Fruit fly (Drosophila melanogaster) whole organism: ENCODE data around the gene CG33108.

Source experiments
- CG8478 ChIP-seq: fragments of >200 bp; optimal IDR thresholded peaks from 2 replicates; lab custom pipeline; 2018; ENCODE audit warnings: inconsistent platforms
- Dll ChIP-seq: fragments of >200 bp; optimal IDR thresholded peaks from 2 replicates; lab custom pipeline; 2017
- EcR ChIP-seq, 2 experiments: fragments of >200 bp; optimal IDR thresholded peaks; 2 replicates each; lab custom pipeline; 2017; ENCODE audit warnings: missing biosample characterization in 2 of 2, missing genetic modification characterization in 2 of 2, missing genetic modification reagents in 2 of 2
- pan ChIP-seq: fragments of >200 bp; optimal IDR thresholded peaks from 2 replicates; lab custom pipeline; 2017
- psq ChIP-seq: fragments of >200 bp; optimal IDR thresholded peaks from 2 replicates; lab custom pipeline; 2017
- usp ChIP-seq: fragments of >200 bp; optimal IDR thresholded peaks from 2 replicates; lab custom pipeline; 2017; ENCODE audit warnings: missing biosample characterization, missing genetic modification characterization, mixed read lengths

Gene CG33108

DNA sequence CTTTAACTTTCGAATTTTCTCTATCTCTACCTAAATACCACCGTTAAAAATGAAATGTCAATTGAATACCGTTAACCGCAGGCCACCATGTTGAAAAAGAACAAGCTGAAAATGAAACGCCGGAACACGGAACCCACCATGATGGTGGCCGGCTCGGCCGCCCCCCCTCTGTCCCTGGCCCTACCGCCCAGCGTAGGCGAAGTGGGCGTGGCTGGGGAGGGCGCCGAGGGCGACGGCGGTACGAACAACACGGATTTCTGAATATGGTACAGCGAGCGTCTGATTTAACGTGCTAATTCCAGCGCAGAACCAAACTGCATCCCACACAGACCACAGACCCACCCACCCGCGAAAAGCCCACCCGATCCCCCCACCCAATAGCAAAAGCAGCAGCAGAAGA, 13.8 kb upstream of the CG33108 start:
- TF ChIP-seq CG8478 (no peak), EcR (GFP tag; optimal IDR thresholded peaks at IDR 0.05; lab: Kevin White, UChicago) (no peak), Dll (lab: Kevin White, UChicago) (no peak), usp (GFP tag; lab: Kevin White, UChicago) (no peak), psq (lab: Kevin White, UChicago) (no peak), pan (lab: Kevin White, UChicago) (no peak)

DNA sequence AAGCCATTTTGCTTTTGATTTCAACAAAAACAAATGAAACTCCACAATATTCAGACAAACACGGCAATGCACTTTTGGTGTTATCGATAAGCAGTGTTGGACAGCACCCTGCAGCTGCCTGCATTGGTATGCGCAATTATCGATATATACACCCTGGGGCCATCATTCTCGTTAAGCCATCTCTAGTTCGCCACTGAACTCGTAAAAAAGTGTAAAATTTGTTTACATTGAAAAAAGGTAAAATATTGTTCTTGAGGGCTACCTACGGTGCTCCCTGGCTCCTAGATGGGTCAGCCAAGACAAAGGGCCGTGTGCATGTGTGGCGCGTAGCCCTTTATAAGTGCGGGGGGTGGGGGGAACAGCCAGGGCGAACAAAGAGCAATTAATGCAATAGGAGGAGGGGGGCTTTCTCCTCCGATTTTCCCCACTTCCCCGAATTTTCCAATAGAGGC, 9.0 kb upstream of the CG33108 start, which contains the start of the genes CG13603 and CG5902:
CG13603 (minus strand) TSS at position 91 of the 452 bp plus-strand sequence.
CG5902 (plus strand) TSS at position 164 of the 452 bp plus-strand sequence.
- TF ChIP-seq usp (GFP tag; lab: Kevin White, UChicago) = no peak
- TF ChIP-seq Dll (lab: Kevin White, UChicago) = no peak
- TF ChIP-seq psq (lab: Kevin White, UChicago) = no peak
- TF ChIP-seq EcR (GFP tag; optimal IDR thresholded peaks at IDR 0.05; lab: Kevin White, UChicago) = no peak
- no peak for TF ChIP-seq CG8478
- TF ChIP-seq pan (lab: Kevin White, UChicago) = no peak

DNA sequence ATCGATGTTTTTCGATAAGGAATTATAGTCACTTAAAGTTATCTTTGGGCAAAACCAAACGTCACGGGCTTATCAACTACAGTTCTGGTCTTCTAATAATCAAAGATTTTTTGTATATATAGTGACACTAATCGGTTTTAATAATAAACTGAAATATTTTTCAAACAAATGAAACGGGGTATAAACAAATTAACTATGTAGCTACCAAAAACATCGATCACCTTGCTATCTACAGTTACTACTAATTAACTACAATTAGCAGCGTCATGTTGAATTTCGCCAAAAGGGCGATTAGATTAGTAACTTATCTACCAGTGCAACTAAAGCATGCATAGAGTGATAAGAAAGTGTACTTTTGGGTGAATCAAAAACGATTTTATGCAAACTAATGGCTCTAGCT, 4.1 kb upstream of the CG33108 start:
- TF ChIP-seq CG8478 (no peak), Dll (lab: Kevin White, UChicago) (no peak), EcR (GFP tag; optimal IDR thresholded peaks at IDR 0.05; lab: Kevin White, UChicago) (no peak), psq (lab: Kevin White, UChicago) (no peak), usp (GFP tag; lab: Kevin White, UChicago) (no peak), pan (lab: Kevin White, UChicago) (no peak)

DNA sequence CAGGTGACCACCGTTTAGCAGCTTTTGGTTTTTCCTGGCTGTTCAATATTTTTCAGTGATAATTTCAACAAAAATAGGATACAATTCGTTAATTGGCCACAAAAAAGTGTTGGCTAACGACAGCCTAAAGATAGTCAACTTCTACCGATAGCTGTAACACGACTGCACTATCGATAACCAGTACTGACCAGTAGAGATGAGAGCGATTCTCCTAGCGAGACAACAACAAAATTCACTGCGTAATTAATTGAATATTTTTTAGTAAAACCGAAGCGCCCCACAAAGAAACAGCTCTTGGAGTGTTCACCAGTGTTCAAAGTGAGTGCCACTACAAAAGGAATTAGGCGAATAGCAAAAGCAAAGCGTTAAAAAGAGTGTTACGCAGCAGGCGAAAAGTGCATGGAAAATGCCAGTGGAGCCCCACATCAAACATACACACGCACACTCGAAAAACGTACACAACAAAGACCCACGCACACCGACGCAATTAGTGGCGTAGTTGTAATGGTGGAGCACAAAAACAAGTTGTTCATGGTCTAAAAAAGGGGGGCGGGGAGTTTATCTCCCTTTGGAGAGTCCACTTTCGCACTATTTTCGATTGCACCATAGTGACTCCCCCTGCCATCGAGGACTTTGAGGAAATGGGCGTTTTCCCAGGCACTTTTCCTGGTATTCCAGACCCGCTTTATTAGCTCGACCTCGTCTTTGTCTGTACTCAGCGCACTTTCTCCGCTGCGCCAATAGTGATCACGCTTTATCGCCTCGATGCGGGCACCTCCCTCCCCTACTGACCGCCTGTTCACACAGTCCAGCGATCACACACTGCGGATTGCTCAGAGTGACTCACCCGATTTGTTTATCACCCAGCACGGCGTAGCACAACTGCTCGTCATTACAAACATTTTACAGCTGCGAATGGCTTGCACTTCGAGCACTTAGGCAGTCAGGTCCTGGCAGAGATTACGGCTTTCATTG, 2.3 kb upstream of the CG33108 start, which contains the start of the genes Epp and Rab7:
Epp (minus strand) TSS at position 94 of the 975 bp plus-strand sequence.
Rab7 (plus strand) TSS at position 186 of the 975 bp plus-strand sequence.
- TF ChIP-seq CG8478 = no peak
- TF ChIP-seq Dll (lab: Kevin White, UChicago) = no peak
- TF ChIP-seq psq (lab: Kevin White, UChicago) = no peak
- TF ChIP-seq usp (GFP tag; lab: Kevin White, UChicago) = no peak
- TF ChIP-seq EcR (GFP tag; optimal IDR thresholded peaks at IDR 0.05; lab: Kevin White, UChicago) = no peak
- no peak for TF ChIP-seq pan (lab: Kevin White, UChicago)

DNA sequence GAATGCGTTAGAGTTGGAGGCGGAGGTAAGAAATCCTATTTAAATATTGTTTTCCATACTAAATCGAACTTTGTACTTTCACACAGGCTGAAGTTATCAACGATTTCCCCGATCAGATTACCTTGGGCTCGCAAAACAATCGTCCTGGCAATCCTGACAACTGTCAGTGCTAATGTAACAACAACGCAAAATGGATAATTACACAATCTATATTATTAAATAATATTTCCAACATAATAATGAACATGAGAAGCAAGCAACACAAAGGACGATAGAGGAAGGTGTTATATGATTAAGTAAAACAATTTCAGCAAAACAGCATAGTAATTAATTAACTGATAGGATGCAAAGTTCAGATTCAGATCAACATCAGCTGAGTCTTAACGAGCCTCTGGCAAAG, 881 bp upstream of the CG33108 start:
- TF ChIP-seq psq (lab: Kevin White, UChicago) (no peak), usp (GFP tag; lab: Kevin White, UChicago) (no peak), CG8478 (no peak), pan (lab: Kevin White, UChicago) (no peak), EcR (GFP tag; optimal IDR thresholded peaks at IDR 0.05; lab: Kevin White, UChicago) (no peak), Dll (lab: Kevin White, UChicago) (no peak)

DNA sequence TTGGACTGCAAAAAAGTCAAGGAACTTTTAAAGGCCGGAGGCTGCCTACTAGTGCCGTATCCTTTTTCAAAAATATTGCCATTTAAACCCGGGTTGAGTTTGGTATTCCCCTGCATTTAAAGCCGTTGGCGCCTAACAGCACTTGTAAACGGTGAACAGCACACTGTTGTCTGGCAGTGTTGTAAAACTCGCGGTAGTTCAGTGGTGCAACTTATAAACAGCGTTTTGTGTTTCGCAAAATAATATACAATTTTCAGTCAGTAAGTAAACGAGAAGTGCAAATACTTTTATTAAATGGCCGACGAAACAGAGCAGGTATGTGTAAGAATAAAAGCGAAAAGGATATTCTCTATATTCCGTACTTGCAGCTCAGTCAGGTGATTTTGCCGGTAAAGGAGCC, 765 bp downstream of the CG33108 start, which contains the start of gene LSm3:
LSm3 (plus strand) TSS at position 39 of the 400 bp plus-strand sequence.
- TF ChIP-seq Dll (lab: Kevin White, UChicago) = no peak
- no peak for TF ChIP-seq usp (GFP tag; lab: Kevin White, UChicago)
- TF ChIP-seq EcR (GFP tag; optimal IDR thresholded peaks at IDR 0.05; lab: Kevin White, UChicago) = no peak
- no peak for TF ChIP-seq psq (lab: Kevin White, UChicago)
- TF ChIP-seq CG8478 = no peak
- TF ChIP-seq pan (lab: Kevin White, UChicago) = no peak

DNA sequence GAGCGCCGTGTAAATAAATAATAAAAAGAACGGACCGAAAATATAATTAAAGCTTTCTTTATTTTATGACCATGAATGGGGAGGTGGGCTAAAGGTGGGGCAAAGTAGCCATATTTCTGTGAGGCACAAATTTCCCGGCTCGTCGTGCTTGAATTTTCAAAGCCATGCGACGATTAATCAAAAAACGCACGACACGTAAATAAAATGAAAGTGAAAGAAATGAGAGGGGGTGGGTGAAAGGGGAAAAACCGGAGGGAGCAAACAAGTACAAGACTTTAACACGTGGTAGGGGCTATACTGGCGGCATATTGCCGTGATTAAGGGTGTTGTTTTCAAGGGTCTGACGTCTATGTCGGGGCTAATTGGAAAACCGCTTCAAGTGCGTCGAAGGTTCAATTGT, 5.7 kb downstream of the CG33108 start:
- TF ChIP-seq pan (lab: Kevin White, UChicago) = no peak
- no peak for TF ChIP-seq CG8478
- no peak for TF ChIP-seq Dll (lab: Kevin White, UChicago)
- no peak for TF ChIP-seq psq (lab: Kevin White, UChicago)
- TF ChIP-seq EcR (GFP tag; optimal IDR thresholded peaks at IDR 0.05; lab: Kevin White, UChicago) = no peak
- TF ChIP-seq usp (GFP tag; lab: Kevin White, UChicago) = no peak

DNA sequence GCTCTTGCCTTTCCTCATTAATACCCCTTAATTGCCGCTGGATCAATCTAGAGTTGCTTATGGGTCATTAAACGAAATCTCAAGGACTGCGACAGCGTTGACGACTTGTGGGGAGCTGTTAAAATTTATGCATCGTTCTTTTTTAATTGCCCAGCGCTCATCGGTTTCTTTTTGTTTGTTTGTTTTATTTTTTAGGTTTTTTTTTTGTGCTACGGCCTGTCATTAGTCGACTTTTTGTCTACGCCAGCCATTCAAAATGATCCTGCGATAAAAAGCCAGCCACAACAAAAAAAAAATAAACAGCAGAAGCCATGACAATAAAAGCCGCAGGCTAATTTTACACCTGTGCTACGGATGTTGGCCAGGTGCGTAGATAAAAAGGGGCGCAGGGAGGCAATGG, 8.5 kb downstream of the CG33108 start:
- TF ChIP-seq Dll (lab: Kevin White, UChicago) (no peak), usp (GFP tag; lab: Kevin White, UChicago) (no peak), CG8478 (no peak), psq (lab: Kevin White, UChicago) (no peak), pan (lab: Kevin White, UChicago) (no peak), EcR (GFP tag; optimal IDR thresholded peaks at IDR 0.05; lab: Kevin White, UChicago) (no peak)

DNA sequence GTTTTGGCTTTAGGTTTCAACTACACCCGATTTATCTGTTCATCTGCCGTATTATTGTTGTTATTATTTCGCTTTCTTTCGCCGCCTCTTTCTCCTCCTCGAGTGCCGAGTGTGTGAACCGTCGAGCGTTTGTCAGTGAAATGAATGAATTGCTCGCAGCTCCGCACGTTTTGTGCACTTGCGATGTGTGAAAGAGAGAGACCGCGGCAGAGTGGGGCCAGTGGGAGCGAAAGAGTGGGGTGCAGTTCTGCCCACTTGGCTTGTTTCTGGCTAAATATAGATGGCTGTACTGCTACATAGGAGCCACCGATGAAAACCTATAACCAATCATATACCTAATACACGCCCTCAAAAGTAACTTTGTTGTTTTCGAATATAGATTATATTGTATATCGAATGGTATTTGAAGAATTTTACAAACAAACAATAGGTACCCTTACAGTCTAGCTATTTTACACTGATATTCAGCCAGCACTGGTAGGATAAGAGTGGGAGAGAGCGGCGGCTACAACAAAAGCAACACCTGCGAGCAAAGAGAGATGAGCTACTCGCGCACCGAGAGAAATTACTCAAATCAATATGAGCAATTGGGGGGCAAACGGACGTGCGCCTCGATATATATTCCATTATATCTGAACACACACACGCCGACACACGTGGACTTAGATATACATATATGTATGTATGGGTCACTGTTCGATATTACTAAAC, 11.1 kb downstream of the CG33108 start:
- no peak for TF ChIP-seq EcR (GFP tag; optimal IDR thresholded peaks at IDR 0.05; lab: Kevin White, UChicago)
- no peak for TF ChIP-seq Dll (lab: Kevin White, UChicago)
- no peak for TF ChIP-seq pan (lab: Kevin White, UChicago)
- TF ChIP-seq usp (GFP tag; lab: Kevin White, UChicago) = no peak
- no peak for TF ChIP-seq CG8478
- TF ChIP-seq psq (lab: Kevin White, UChicago) = no peak

DNA sequence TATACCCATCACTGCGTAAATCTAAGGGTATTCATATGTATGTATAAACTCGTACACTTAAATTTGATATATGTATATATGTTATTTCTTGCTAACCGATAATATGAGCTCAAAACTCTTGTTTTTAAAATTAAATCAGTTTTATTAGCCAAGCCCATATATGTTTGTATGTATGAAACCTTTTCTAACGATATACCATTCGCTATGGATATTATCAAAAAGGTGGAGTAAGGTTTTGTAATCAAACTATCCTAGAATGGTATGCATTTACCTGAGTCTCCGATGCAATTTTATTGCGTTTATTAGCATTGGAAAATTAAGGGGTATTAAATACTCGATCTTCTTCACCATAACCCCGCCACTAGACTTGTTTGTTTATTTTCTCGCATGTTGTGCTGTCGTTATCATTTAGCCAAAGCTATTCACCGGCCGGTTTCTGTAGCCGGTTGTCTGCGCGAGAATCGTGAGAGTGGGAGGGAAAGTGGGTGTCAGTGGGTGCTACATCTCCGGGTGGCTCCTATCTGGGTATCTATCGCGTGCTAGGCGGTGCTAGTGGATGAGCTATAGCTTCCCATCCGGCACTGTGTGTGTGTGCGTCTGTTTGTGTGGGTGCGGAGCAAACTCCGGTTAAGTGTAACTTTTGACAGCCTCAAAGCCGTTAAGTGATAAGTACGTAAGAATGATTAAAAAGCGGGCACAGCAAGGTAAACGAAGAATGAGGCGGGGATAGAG, 12.5 kb downstream of the CG33108 start:
- TF ChIP-seq Dll (lab: Kevin White, UChicago) (no peak), pan (lab: Kevin White, UChicago) (no peak), EcR (GFP tag; optimal IDR thresholded peaks at IDR 0.05; lab: Kevin White, UChicago) (no peak), usp (GFP tag; lab: Kevin White, UChicago) (no peak), CG8478 (no peak), psq (lab: Kevin White, UChicago) (no peak)
